Fruit fly (Drosophila melanogaster): ENCODE data around the gene CG12986.

The CG12986 gene

dm6 chrX:17841923-17842322 is 22.4 kb upstream of the CG12986 start, which contains the start of gene Taf9 (continued):
- TF ChIP-seq CG7556 (GFP tag; optimal IDR thresholded peaks at IDR 0.05) (no peak), trh (GFP tag; optimal IDR thresholded peaks at IDR 0.05) (no peak), ci (GFP tag; IDR thresholded peaks at IDR 0.05) (no peak), Dfd (GFP tag; optimal IDR thresholded peaks at IDR 0.05) (no peak), eve (GFP tag; optimal IDR thresholded peaks at IDR 0.05) (no peak), CG10147 (GFP tag; optimal IDR thresholded peaks at IDR 0.05) (no peak), CG10321 (GFP tag; IDR thresholded peaks at IDR 0.05) (no peak), Kr (GFP tag; optimal IDR thresholded peaks at IDR 0.05) (no peak), gcm (GFP tag; optimal IDR thresholded peaks at IDR 0.05) (no peak), CG3281 (GFP tag; optimal IDR thresholded peaks at IDR 0.05) (no peak), C15 (GFP tag; IDR thresholded peaks at IDR 0.05) (no peak), pfk (GFP tag; optimal IDR thresholded peaks at IDR 0.05) (no peak), CG12236 (GFP tag; optimal IDR thresholded peaks at IDR 0.05) (no peak), CG12299 (tag; optimal IDR thresholded peaks at IDR 0.05) (no peak), CG14441 (GFP tag; IDR thresholded peaks at IDR 0.05) (no peak), lola (GFP tag; optimal IDR thresholded peaks at IDR 0.05) (no peak), CHES-1-like (GFP tag; optimal IDR thresholded peaks at IDR 0.05) (no peak), CG15696 (tag; optimal IDR thresholded peaks at IDR 0.05) (no peak), Mes4 (GFP tag; optimal IDR thresholded peaks at IDR 0.05) (no peak), Sry-β (GFP tag; optimal IDR thresholded peaks at IDR 0.05) (no peak), CG11398 (GFP tag; optimal IDR thresholded peaks at IDR 0.05) (no peak), z (GFP tag; IDR thresholded peaks at IDR 0.05) (no peak), so (GFP tag; IDR thresholded peaks at IDR 0.05) (no peak), Dbx (GFP tag; IDR thresholded peaks at IDR 0.05) (0 out of 3 replicates have a peak, but pooled peaks have one; percentile 15), ken (GFP tag; IDR thresholded peaks at IDR 0.05) (no peak), GATAe (GFP tag; conservative IDR thresholded peaks at IDR 0.05) (no peak), CG8290 (GFP tag; optimal IDR thresholded peaks at IDR 0.05) (no peak), CG8290 (tag; optimal IDR thresholded peaks at IDR 0.05) (peak in 1 of 2 experiments; percentile 31), CG14667 (GFP tag; IDR thresholded peaks at IDR 0.05) (no peak), CG6791 (GFP tag; IDR thresholded peaks at IDR 0.05; ENCODE audit: partially characterized antibody) (peak; percentile 93), Xrp1 (GFP tag; IDR thresholded peaks at IDR 0.05) (no peak), ase (GFP tag; IDR thresholded peaks at IDR 0.05) (no peak), CG17359 (tag; optimal IDR thresholded peaks at IDR 0.05) (no peak), CG15514 (GFP tag; optimal IDR thresholded peaks at IDR 0.05) (peak; percentile 31), dmrt99B (tag; optimal IDR thresholded peaks at IDR 0.05) (no peak), Dll (GFP tag; IDR thresholded peaks at IDR 0.05; ENCODE audit: partially characterized antibody) (peak; percentile 85), vnd (GFP tag; IDR thresholded peaks at IDR 0.05; ENCODE audit: partially characterized antibody) (peak; percentile 82), twi (tag; optimal IDR thresholded peaks at IDR 0.05) (no peak), CoRest (tag; optimal IDR thresholded peaks at IDR 0.05) (no peak), CG6813 (GFP tag; optimal IDR thresholded peaks at IDR 0.05) (no peak), jing (GFP tag; optimal IDR thresholded peaks at IDR 0.05) (no peak), dm (GFP tag; optimal IDR thresholded peaks at IDR 0.05) (no peak), PHDP (tag; optimal IDR thresholded peaks at IDR 0.05) (no peak), oc (tag; optimal IDR thresholded peaks at IDR 0.05) (no peak), Side (GFP tag; optimal IDR thresholded peaks at IDR 0.05) (no peak), her (GFP tag; optimal IDR thresholded peaks at IDR 0.05) (no peak), CG3847 (GFP tag; IDR thresholded peaks at IDR 0.05) (peak; percentile 79), MBD-R2 (GFP tag; IDR thresholded peaks at IDR 0.05) (peak; percentile 82), gcm2 (GFP tag; optimal IDR thresholded peaks at IDR 0.05) (no peak), CG10543 (GFP tag; optimal IDR thresholded peaks at IDR 0.05) (no peak), Hsf (GFP tag; optimal IDR thresholded peaks at IDR 0.05) (no peak), eyg (GFP tag; optimal IDR thresholded peaks at IDR 0.05) (no peak)
